Worm (Caenorhabditis elegans) whole organism, L4 larva: ENCODE results near the gene cal-3.

Experiments
- F26F4.8 ChIP-seq: fragments of 200-800 bp; sonication (Bioruptor generic); conservative IDR thresholded peaks from 2 replicates; pipeline ENCODE4 v1.3.6; 2022; ENCODE audit warnings: missing genetic modification characterization, missing compliant biosample characterization
- F44E2.7 ChIP-seq: fragments of 200-800 bp; sonication (Bioruptor generic); IDR thresholded peaks from 2 replicates; pipeline ENCODE4 v2.1.2; 2022; ENCODE audit warnings: missing genetic modification characterization, missing compliant biosample characterization
- F49E8.2 ChIP-seq: sonication (generic microtip); optimal IDR thresholded peaks from 2 replicates; lab custom pipeline; 2016; ENCODE audit warnings: missing compliant biosample characterization, mild to moderate bottlenecking, missing genetic modification characterization, borderline replicate concordance
- Y75B8A.6 ChIP-seq: fragments of 200-800 bp; sonication (Bioruptor generic); IDR thresholded peaks from 2 replicates; pipeline ENCODE4 v1.3.6; 2022; ENCODE audit warnings: missing genetic modification reagents, missing genetic modification characterization, missing compliant biosample characterization
- ZK337.2 ChIP-seq: fragments of 200-800 bp; sonication (Bioruptor generic); IDR thresholded peaks from 2 replicates; pipeline ENCODE4 v1.3.6; 2022; ENCODE audit warnings: missing genetic modification reagents, missing genetic modification characterization, missing compliant biosample characterization
- aha-1 ChIP-seq: fragments of 150-350 bp; peaks from one replicate; lab custom pipeline; 2014; ENCODE audit warnings: missing biosample characterization, missing genetic modification characterization
- ama-1 ChIP-seq: fragments of 150-350 bp; optimal IDR thresholded peaks from 2 replicates; lab custom pipeline; 2014; ENCODE audit warnings: inconsistent platforms, mixed read lengths
- ceh-20 ChIP-seq: fragments of 200-800 bp; sonication (Bioruptor generic); IDR thresholded peaks from 2 replicates; pipeline ENCODE4 v1.3.6; 2022; ENCODE audit warnings: missing genetic modification reagents, missing genetic modification characterization, missing compliant biosample characterization
- ceh-28 ChIP-seq: fragments of 150-350 bp; optimal IDR thresholded peaks from 2 replicates; lab custom pipeline; 2014; ENCODE audit warnings: missing biosample characterization, missing genetic modification reagents, missing genetic modification characterization
- ceh-32 ChIP-seq: sonication (generic microtip); optimal IDR thresholded peaks from 2 replicates; lab custom pipeline; 2016; ENCODE audit warnings: mild to moderate bottlenecking, missing genetic modification characterization, missing compliant biosample characterization; ENCODE audit not compliant: poor library complexity
- ces-1 ChIP-seq: fragments of 150-350 bp; sonication (generic microtip); optimal IDR thresholded peaks from 4 replicates; lab custom pipeline; 2014; ENCODE audit warnings: missing biosample characterization, missing genetic modification reagents, missing genetic modification characterization
- cey-2 ChIP-seq: sonication (generic microtip); optimal IDR thresholded peaks from 3 replicates; lab custom pipeline; 2017; ENCODE audit warnings: missing genetic modification characterization, mild to moderate bottlenecking, missing compliant biosample characterization, antibody characterized with exemption, borderline replicate concordance; ENCODE audit not compliant: insufficient read depth
- daf-12 ChIP-seq: fragments of 150-350 bp; optimal IDR thresholded peaks from 2 replicates; lab custom pipeline; 2014; ENCODE audit warnings: missing biosample characterization, missing genetic modification reagents, missing genetic modification characterization
- daf-19 ChIP-seq: fragments of 200-800 bp; sonication (Bioruptor generic); conservative IDR thresholded peaks from 2 replicates; pipeline ENCODE4 v1.3.6; 2022; ENCODE audit warnings: missing genetic modification characterization, missing compliant biosample characterization
- dpl-1 ChIP-seq: fragments of 150-350 bp; optimal IDR thresholded peaks from 2 replicates; lab custom pipeline; 2014; ENCODE audit warnings: missing biosample characterization, missing genetic modification reagents, missing genetic modification characterization
- duxl-1 ChIP-seq: sonication (generic microtip); optimal IDR thresholded peaks from 2 replicates; lab custom pipeline; 2016; ENCODE audit warnings: mild to moderate bottlenecking, missing genetic modification characterization, moderate library complexity, missing compliant biosample characterization; ENCODE audit not compliant: poor library complexity
- egl-43 ChIP-seq: fragments of 200-800 bp; sonication (Bioruptor generic); IDR thresholded peaks from 2 replicates; pipeline ENCODE4 v1.3.6; 2022; ENCODE audit warnings: missing genetic modification reagents, missing genetic modification characterization, missing compliant biosample characterization
- fkh-10 ChIP-seq: fragments of 150-350 bp; optimal IDR thresholded peaks from 2 replicates; lab custom pipeline; 2014; ENCODE audit warnings: missing biosample characterization, missing genetic modification reagents, missing genetic modification characterization
- gei-8 ChIP-seq: fragments of 200-800 bp; sonication (Bioruptor generic); optimal IDR thresholded peaks from 2 replicates; lab custom pipeline; 2018; ENCODE audit warnings: mild to moderate bottlenecking, missing genetic modification characterization, missing compliant biosample characterization
- hmg-1.1 ChIP-seq: fragments of 200-800 bp; sonication (Bioruptor generic); IDR thresholded peaks from 2 replicates; pipeline ENCODE4 v1.3.6; 2022; ENCODE audit warnings: missing genetic modification reagents, missing genetic modification characterization, missing compliant biosample characterization
- jun-1 ChIP-seq: fragments of 150-350 bp; optimal IDR thresholded peaks from 2 replicates; lab custom pipeline; 2014; ENCODE audit warnings: missing biosample characterization, missing genetic modification reagents, missing genetic modification characterization
- lim-7 ChIP-seq: fragments of 200-800 bp; sonication (Bioruptor generic); IDR thresholded peaks from 2 replicates; pipeline ENCODE4 v1.3.6; 2022; ENCODE audit warnings: missing genetic modification characterization, missing compliant biosample characterization
- lin-38 ChIP-seq: fragments of 200-800 bp; sonication (Bioruptor generic); IDR thresholded peaks from 2 replicates; pipeline ENCODE4 v1.3.6; 2022; ENCODE audit warnings: missing genetic modification reagents, missing genetic modification characterization, missing compliant biosample characterization
- lin-39 ChIP-seq: fragments of 150-350 bp; optimal IDR thresholded peaks from 2 replicates; lab custom pipeline; 2014; ENCODE audit warnings: missing biosample characterization, missing genetic modification reagents, missing genetic modification characterization
- lir-3 ChIP-seq: sonication (generic microtip); optimal IDR thresholded peaks from 2 replicates; lab custom pipeline; 2016; ENCODE audit warnings: mild to moderate bottlenecking, missing genetic modification characterization, missing compliant biosample characterization
- lsy-2 ChIP-seq, 2 experiments: fragments of 150-350 bp in 1 of 2; sonication (generic microtip) in 1 of 2; optimal IDR thresholded peaks; 2 replicates each; lab custom pipeline; 2014 to 2017; ENCODE audit warnings: missing biosample characterization in 2 of 2, missing genetic modification characterization in 2 of 2
- mdl-1 ChIP-seq, 2 experiments: fragments of 150-350 bp in 1 of 2; sonication (generic microtip) in 1 of 2; optimal IDR thresholded peaks; 2 replicates each; lab custom pipeline; 2014 to 2017; ENCODE audit warnings: missing biosample characterization in 2 of 2, missing genetic modification characterization in 2 of 2
- mep-1 ChIP-seq: fragments of 150-350 bp; sonication (generic microtip); optimal IDR thresholded peaks from 3 replicates; lab custom pipeline; 2014; ENCODE audit warnings: missing biosample characterization, missing genetic modification characterization
- nhr-102 ChIP-seq: sonication (generic microtip); optimal IDR thresholded peaks from 2 replicates; lab custom pipeline; 2016; ENCODE audit warnings: mild to moderate bottlenecking, missing genetic modification characterization, moderate library complexity, missing compliant biosample characterization
- nhr-25 ChIP-seq: sonication (generic microtip); optimal IDR thresholded peaks from 2 replicates; lab custom pipeline; 2017; ENCODE audit warnings: missing genetic modification characterization, mild to moderate bottlenecking, missing compliant biosample characterization, antibody characterized with exemption, moderate library complexity, borderline replicate concordance; ENCODE audit not compliant: insufficient read depth
- nhr-42 ChIP-seq: fragments of 200-800 bp; sonication (Bioruptor generic); IDR thresholded peaks from 2 replicates; pipeline ENCODE4 v1.3.6; 2022; ENCODE audit warnings: missing genetic modification characterization, missing compliant biosample characterization
- nhr-76 ChIP-seq: fragments of 150-350 bp; optimal IDR thresholded peaks from 2 replicates; lab custom pipeline; 2014; ENCODE audit warnings: missing biosample characterization, missing genetic modification characterization
- php-3 ChIP-seq: fragments of 200-800 bp; sonication (Bioruptor generic); IDR thresholded peaks from 2 replicates; pipeline ENCODE4 v1.3.6; 2022; ENCODE audit warnings: missing genetic modification reagents, missing genetic modification characterization, missing compliant biosample characterization
- pqm-1 ChIP-seq: sonication (generic microtip); optimal IDR thresholded peaks from 2 replicates; lab custom pipeline; 2017; ENCODE audit warnings: missing biosample characterization, missing genetic modification characterization
- rbr-2 ChIP-seq: sonication (generic microtip); optimal IDR thresholded peaks from 2 replicates; lab custom pipeline; 2016; ENCODE audit warnings: missing genotype, missing genetic modification characterization, missing compliant biosample characterization
- sdz-12 ChIP-seq: fragments of 200-800 bp; sonication (Bioruptor generic); optimal IDR thresholded peaks from 2 replicates; lab custom pipeline; 2018; ENCODE audit warnings: mild to moderate bottlenecking, missing genetic modification characterization, missing compliant biosample characterization
- snpc-1.2 ChIP-seq: fragments of 200-800 bp; sonication (Bioruptor generic); IDR thresholded peaks from 2 replicates; pipeline ENCODE4 v1.3.6; 2022; ENCODE audit warnings: missing genetic modification reagents, missing genetic modification characterization, missing compliant biosample characterization
- snpc-4 ChIP-seq: fragments of 150-350 bp; optimal IDR thresholded peaks from 2 replicates; lab custom pipeline; 2014; ENCODE audit warnings: missing biosample characterization, missing genetic modification characterization
- spr-1 ChIP-seq: sonication (generic microtip); optimal IDR thresholded peaks from 2 replicates; lab custom pipeline; 2016; ENCODE audit warnings: mild to moderate bottlenecking, missing genetic modification characterization, missing compliant biosample characterization
- spr-3 ChIP-seq: fragments of 200-800 bp; sonication (Bioruptor generic); optimal IDR thresholded peaks from 2 replicates; lab custom pipeline; 2018; ENCODE audit warnings: mild to moderate bottlenecking, missing genetic modification characterization, missing compliant biosample characterization
- unc-130 ChIP-seq: sonication (generic microtip); optimal IDR thresholded peaks from 2 replicates; lab custom pipeline; 2016; ENCODE audit warnings: missing genetic modification reagents, missing genetic modification characterization, missing compliant biosample characterization
- unc-39 ChIP-seq: sonication (generic microtip); optimal IDR thresholded peaks from 2 replicates; lab custom pipeline; 2017; ENCODE audit warnings: missing biosample characterization, missing genetic modification characterization
- zag-1 ChIP-seq: fragments of 150-350 bp; optimal IDR thresholded peaks from 2 replicates; lab custom pipeline; 2014; ENCODE audit warnings: missing biosample characterization, missing genetic modification characterization
- zfp-3 ChIP-seq: fragments of 200-800 bp; sonication (Bioruptor generic); conservative IDR thresholded peaks from 2 replicates; pipeline ENCODE4 v1.3.6; 2022; ENCODE audit warnings: missing genetic modification reagents, missing genetic modification characterization, missing compliant biosample characterization
- zip-2 ChIP-seq: fragments of 150-350 bp; optimal IDR thresholded peaks from 2 replicates; lab custom pipeline; 2014; ENCODE audit warnings: missing biosample characterization, missing genetic modification characterization
- ztf-11 ChIP-seq: fragments of 150-350 bp; optimal IDR thresholded peaks from 2 replicates; lab custom pipeline; 2014; ENCODE audit warnings: missing biosample characterization, missing genetic modification characterization

cal-3 gene

ce11 chrIV:3844584-3844983, 9.6 kb upstream of the cal-3 start:
- TF ChIP-seq zfp-3 (GFP tag; lab: Robert Waterston, UW) (no peak), lin-39 (tag; lab: Kevin White, UChicago) (no peak), ama-1 (lab: Kevin White, UChicago) (no peak), ces-1 (GFP tag; lab: Kevin White, UChicago) (no peak), ceh-20 (GFP tag; lab: Robert Waterston, UW) (no peak), gei-8 (GFP tag; lab: Kevin White, UChicago) (no peak), rbr-2 (tag; lab: Kevin White, UChicago) (no peak), pqm-1 (tag; lab: Kevin White, UChicago) (no peak), Y75B8A.6 (GFP tag; lab: Robert Waterston, UW) (no peak)

- no peak for TF ChIP-seq zip-2 (tag; lab: Kevin White, UChicago)
- no peak for TF ChIP-seq duxl-1
- no peak for TF ChIP-seq lin-38 (GFP tag; lab: Robert Waterston, UW)
- TF ChIP-seq F44E2.7 (GFP tag; lab: Robert Waterston, UW) = no peak
- no peak for TF ChIP-seq F49E8.2 (tag; lab: Kevin White, UChicago)
- no peak for TF ChIP-seq nhr-102
- TF ChIP-seq zag-1 (tag; lab: Kevin White, UChicago) = no peak
- no peak for TF ChIP-seq jun-1
- TF ChIP-seq hmg-1.1 (GFP tag; lab: Robert Waterston, UW) = no peak
- no peak for TF ChIP-seq ceh-32 (tag; lab: Kevin White, UChicago)
- no peak for TF ChIP-seq ceh-28 (tag; lab: Kevin White, UChicago)
- TF ChIP-seq mep-1 = no peak
- no peak for TF ChIP-seq spr-3 (GFP tag; lab: Kevin White, UChicago)
- no peak for TF ChIP-seq ztf-11 (tag; lab: Kevin White, UChicago)
- no peak for TF ChIP-seq dpl-1 (GFP tag; lab: Kevin White, UChicago)
- no peak for TF ChIP-seq F26F4.8 (GFP tag; lab: Robert Waterston, UW)
- no peak for TF ChIP-seq snpc-4 (tag; lab: Kevin White, UChicago)
Measured at ce11 chrIV:3844004-3844403, 9.0 kb upstream of the cal-3 start.

ce11 chrIV:3843019-3843527, 8.1 kb upstream of the cal-3 start:
- TF ChIP-seq F44E2.7 (GFP tag; lab: Robert Waterston, UW) (no peak), gei-8 (GFP tag; lab: Kevin White, UChicago) (no peak), nhr-76 (no peak), fkh-10 (GFP tag; lab: Kevin White, UChicago) (no peak), ceh-20 (GFP tag; lab: Robert Waterston, UW) (no peak), mdl-1 (tag; optimal IDR thresholded peaks at IDR 0.05; lab: Kevin White, UChicago) (no peak), php-3 (no peak), nhr-25 (tag; lab: Kevin White, UChicago) (no peak), lsy-2 (tag; optimal IDR thresholded peaks at IDR 0.05; lab: Kevin White, UChicago) (no peak), dpl-1 (GFP tag; lab: Kevin White, UChicago) (no peak), F49E8.2 (tag; lab: Kevin White, UChicago) (no peak), unc-39 (no peak), zag-1 (tag; lab: Kevin White, UChicago) (no peak)

ce11 chrIV:3841607-3842006, 6.6 kb upstream of the cal-3 start:
- TF ChIP-seq ZK337.2 (GFP tag; lab: Robert Waterston, UW) (no peak), egl-43 (GFP tag; lab: Robert Waterston, UW) (no peak), aha-1 (no peak), lim-7 (GFP tag; lab: Robert Waterston, UW) (no peak), ama-1 (lab: Kevin White, UChicago) (no peak), spr-3 (GFP tag; lab: Kevin White, UChicago) (no peak), lir-3 (tag; lab: Kevin White, UChicago) (no peak), daf-12 (tag; lab: Kevin White, UChicago) (no peak), cey-2 (tag; lab: Kevin White, UChicago) (no peak), unc-130 (GFP tag; lab: Kevin White, UChicago) (no peak), nhr-42 (GFP tag; lab: Robert Waterston, UW) (no peak), duxl-1 (no peak), sdz-12 (no peak), snpc-1.2 (GFP tag; lab: Robert Waterston, UW) (no peak), spr-1 (tag; lab: Kevin White, UChicago) (no peak), gei-8 (GFP tag; lab: Kevin White, UChicago) (no peak), daf-19 (GFP tag; lab: Robert Waterston, UW) (no peak), nhr-102 (no peak), nhr-76 (no peak)
